Worm (Caenorhabditis elegans) whole organism, mixed stage, embryonic: ENCODE results near the gene T26C12.1.

Source experiments
- bed-3 ChIP-seq: fragments of 200-800 bp; sonication (Bioruptor generic); optimal IDR thresholded peaks from 3 replicates; lab custom pipeline; 2018; ENCODE audit warnings: mild to moderate bottlenecking, missing genetic modification characterization, moderate library complexity, missing compliant biosample characterization
- blmp-1 ChIP-seq: fragments of 150-350 bp; optimal IDR thresholded peaks from 2 replicates; lab custom pipeline; 2014; ENCODE audit warnings: missing biosample characterization, missing genetic modification characterization
- ceh-39 ChIP-seq: fragments of 150-350 bp; optimal IDR thresholded peaks from 2 replicates; lab custom pipeline; 2014; ENCODE audit warnings: missing biosample characterization, missing genetic modification characterization
- ceh-43 ChIP-seq: fragments of 200-800 bp; sonication (Bioruptor generic); optimal IDR thresholded peaks from 2 replicates; lab custom pipeline; 2018; ENCODE audit warnings: mild to moderate bottlenecking, missing genetic modification characterization, moderate library complexity, missing compliant biosample characterization
- ceh-83 ChIP-seq: fragments of 200-800 bp; sonication (Bioruptor generic); optimal IDR thresholded peaks from 2 replicates; lab custom pipeline; 2018; ENCODE audit warnings: mild to moderate bottlenecking, missing genetic modification characterization, missing compliant biosample characterization
- ces-1 ChIP-seq: fragments of 150-350 bp; optimal IDR thresholded peaks from 2 replicates; lab custom pipeline; 2014; ENCODE audit warnings: missing biosample characterization, missing genetic modification reagents, missing genetic modification characterization
- cnd-1 ChIP-seq: fragments of 200-800 bp; sonication (Bioruptor generic); optimal IDR thresholded peaks from 2 replicates; lab custom pipeline; 2018; ENCODE audit warnings: mild to moderate bottlenecking, missing genetic modification characterization, missing compliant biosample characterization
- drap-1 ChIP-seq: fragments of 200-800 bp; sonication (Bioruptor generic); optimal IDR thresholded peaks from 3 replicates; lab custom pipeline; 2018; ENCODE audit warnings: mild to moderate bottlenecking, missing genetic modification characterization, missing compliant biosample characterization
- elt-1 ChIP-seq: sonication (generic microtip); optimal IDR thresholded peaks from 2 replicates; lab custom pipeline; 2017; ENCODE audit warnings: missing genetic modification characterization, mild to moderate bottlenecking, missing compliant biosample characterization, antibody characterized with exemption, moderate library complexity, borderline replicate concordance; ENCODE audit not compliant: insufficient read depth
- flh-1 ChIP-seq: fragments of 200-800 bp; sonication (Bioruptor generic); optimal IDR thresholded peaks from 2 replicates; lab custom pipeline; 2018; ENCODE audit warnings: mild to moderate bottlenecking, missing genetic modification characterization, moderate library complexity, missing compliant biosample characterization
- ham-2 ChIP-seq: fragments of 200-800 bp; sonication (Bioruptor generic); optimal IDR thresholded peaks from 2 replicates; lab custom pipeline; 2018; ENCODE audit warnings: mild to moderate bottlenecking, missing genetic modification characterization, missing compliant biosample characterization
- hlh-1 ChIP-seq: fragments of 150-350 bp; optimal IDR thresholded peaks from 2 replicates; lab custom pipeline; 2014; ENCODE audit warnings: missing biosample characterization, missing genetic modification reagents, missing genetic modification characterization
- lin-13 ChIP-seq: fragments of 150-350 bp; optimal IDR thresholded peaks from 2 replicates; lab custom pipeline; 2014; ENCODE audit warnings: missing biosample characterization, missing genetic modification characterization
- lin-32 ChIP-seq: fragments of 200-800 bp; sonication (Bioruptor generic); optimal IDR thresholded peaks from 2 replicates; lab custom pipeline; 2018; ENCODE audit warnings: mild to moderate bottlenecking, missing genetic modification characterization, missing compliant biosample characterization
- lsy-2 ChIP-seq: fragments of 150-350 bp; optimal IDR thresholded peaks from 2 replicates; lab custom pipeline; 2014; ENCODE audit warnings: missing biosample characterization, missing genetic modification characterization
- mab-5 ChIP-seq: fragments of 150-350 bp; optimal IDR thresholded peaks from 2 replicates; lab custom pipeline; 2014; ENCODE audit warnings: missing biosample characterization, missing genetic modification characterization
- mep-1 ChIP-seq: fragments of 150-350 bp; optimal IDR thresholded peaks from 2 replicates; lab custom pipeline; 2017; ENCODE audit warnings: missing biosample characterization, missing genetic modification reagents, missing genetic modification characterization, inconsistent platforms
- mls-2 ChIP-seq: sonication (generic microtip); optimal IDR thresholded peaks from 2 replicates; lab custom pipeline; 2016; ENCODE audit warnings: mild to moderate bottlenecking, missing genetic modification characterization, moderate library complexity, missing compliant biosample characterization
- nhr-12 ChIP-seq: fragments of 150-350 bp; optimal IDR thresholded peaks from 2 replicates; lab custom pipeline; 2014; ENCODE audit warnings: missing biosample characterization, missing genetic modification characterization
- nhr-2 ChIP-seq: fragments of 150-350 bp; optimal IDR thresholded peaks from 2 replicates; lab custom pipeline; 2014; ENCODE audit warnings: missing biosample characterization, missing genetic modification characterization
- nhr-237 ChIP-seq: fragments of 150-350 bp; optimal IDR thresholded peaks from 2 replicates; lab custom pipeline; 2014; ENCODE audit warnings: missing biosample characterization, missing genetic modification characterization
- nhr-28 ChIP-seq: fragments of 150-350 bp; optimal IDR thresholded peaks from 2 replicates; lab custom pipeline; 2014; ENCODE audit warnings: missing biosample characterization, missing genetic modification characterization
- nhr-76 ChIP-seq: sonication (generic microtip); optimal IDR thresholded peaks from 2 replicates; lab custom pipeline; 2017; ENCODE audit warnings: missing biosample characterization, missing genetic modification characterization
- pha-4 ChIP-seq: fragments of 150-350 bp; optimal IDR thresholded peaks from 2 replicates; lab custom pipeline; 2018; ENCODE audit warnings: missing biosample characterization, missing genetic modification reagents, missing genetic modification characterization
- sem-2 ChIP-seq: fragments of 200-800 bp; sonication (Bioruptor generic); optimal IDR thresholded peaks from 2 replicates; lab custom pipeline; 2018; ENCODE audit warnings: mild to moderate bottlenecking, missing genetic modification characterization, missing compliant biosample characterization
- snpc-4 ChIP-seq: fragments of 150-350 bp; optimal IDR thresholded peaks from 2 replicates; lab custom pipeline; 2014; ENCODE audit warnings: missing biosample characterization, missing genetic modification characterization
- sptf-1 ChIP-seq: sonication (generic microtip); optimal IDR thresholded peaks from 2 replicates; lab custom pipeline; 2017; ENCODE audit warnings: mild to moderate bottlenecking, missing genetic modification characterization, moderate library complexity, missing compliant biosample characterization
- tbx-8 ChIP-seq: fragments of 200-800 bp; sonication (Bioruptor generic); optimal IDR thresholded peaks from 2 replicates; lab custom pipeline; 2018; ENCODE audit warnings: mild to moderate bottlenecking, missing genetic modification characterization, moderate library complexity, missing compliant biosample characterization
- unc-120 ChIP-seq: sonication (generic microtip); optimal IDR thresholded peaks from 2 replicates; lab custom pipeline; 2017; ENCODE audit warnings: missing genetic modification characterization, missing compliant biosample characterization; ENCODE audit not compliant: poor library complexity, severe bottlenecking
- unc-39 ChIP-seq: fragments of 150-350 bp; optimal IDR thresholded peaks from 2 replicates; lab custom pipeline; 2014; ENCODE audit warnings: missing biosample characterization, missing genetic modification characterization
- unc-62 ChIP-seq: fragments of 150-350 bp; optimal IDR thresholded peaks from 2 replicates; lab custom pipeline; 2014; ENCODE audit warnings: missing biosample characterization, missing genetic modification reagents, missing genetic modification characterization
- zip-8 ChIP-seq: fragments of 150-350 bp; optimal IDR thresholded peaks from 2 replicates; lab custom pipeline; 2014; ENCODE audit warnings: missing biosample characterization, missing genetic modification characterization
- ztf-11 ChIP-seq: fragments of 150-350 bp; optimal IDR thresholded peaks from 2 replicates; lab custom pipeline; 2014; ENCODE audit warnings: missing biosample characterization, missing genetic modification characterization

The T26C12.1 gene

DNA sequence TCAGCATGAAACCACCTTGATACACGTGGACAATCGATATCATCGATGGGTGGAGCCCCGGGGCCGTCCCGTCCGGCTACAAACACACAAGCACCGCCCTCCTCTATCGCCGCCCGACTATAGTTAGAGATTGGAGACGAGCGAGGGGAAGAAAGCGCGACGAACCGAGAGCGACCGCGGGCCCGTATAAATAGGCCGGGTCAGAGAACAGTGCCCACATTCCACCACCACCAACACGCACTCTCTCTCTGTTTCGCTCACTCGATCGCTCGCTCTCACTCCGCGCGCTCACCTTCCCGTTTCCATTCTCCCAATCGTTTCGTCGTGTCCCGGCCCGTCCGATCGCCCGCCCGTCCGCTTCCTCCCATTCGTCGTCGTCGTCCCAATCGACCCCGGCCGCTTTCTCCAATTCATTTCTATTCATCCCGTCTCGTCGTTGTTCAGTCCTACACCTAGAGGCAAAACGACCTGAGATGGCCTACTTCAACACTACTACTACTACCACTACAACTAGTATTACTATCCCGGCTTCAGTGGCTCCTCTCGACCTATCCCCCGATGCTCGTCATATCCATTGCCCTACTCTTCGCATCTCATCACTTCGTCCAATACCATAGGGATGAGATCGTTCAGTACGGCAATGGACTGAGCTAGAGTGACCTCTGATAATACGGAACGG, 25.9 kb upstream of the T26C12.1 start (continued):
- no peak for TF ChIP-seq mab-5 (tag; lab: Kevin White, UChicago)
- TF ChIP-seq tbx-8 (GFP tag; lab: Kevin White, UChicago): no peak
- no peak for TF ChIP-seq ceh-39

DNA sequence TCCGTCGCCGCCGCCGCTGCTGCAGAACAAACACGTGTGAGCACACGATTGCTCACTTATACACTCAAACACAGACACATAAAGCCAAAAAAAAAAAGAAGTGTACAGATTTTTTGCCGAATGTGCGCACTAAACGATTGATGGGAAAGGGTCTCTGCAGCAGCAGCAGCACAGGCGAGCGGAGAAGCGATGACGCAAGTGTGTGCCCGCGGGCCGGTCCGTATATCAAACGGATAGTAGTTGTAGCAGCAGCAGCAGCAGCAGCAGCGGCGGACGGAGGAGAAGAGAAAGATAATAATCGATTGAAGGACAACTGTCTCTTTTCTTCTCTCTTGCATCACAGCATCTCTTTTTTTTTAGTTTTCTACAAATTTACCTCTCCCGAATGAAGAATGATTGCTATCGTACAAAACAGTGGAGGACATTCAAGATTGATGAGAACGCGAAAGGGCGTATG, 25.3 kb upstream of the T26C12.1 start:
- TF ChIP-seq flh-1 (GFP tag; lab: Kevin White, UChicago) (no peak), ham-2 (GFP tag; lab: Kevin White, UChicago) (peak; percentile 86), pha-4 (tag; lab: Kevin White, UChicago) (peak; percentile 33), unc-120 (tag; lab: Kevin White, UChicago) (no peak), elt-1 (peak; percentile 32), zip-8 (peak; percentile 47), lin-13 (tag; lab: Kevin White, UChicago) (peak; percentile 26), hlh-1 (peak; percentile 86), unc-62 (GFP tag; lab: Kevin White, UChicago) (peak; percentile 43)

DNA sequence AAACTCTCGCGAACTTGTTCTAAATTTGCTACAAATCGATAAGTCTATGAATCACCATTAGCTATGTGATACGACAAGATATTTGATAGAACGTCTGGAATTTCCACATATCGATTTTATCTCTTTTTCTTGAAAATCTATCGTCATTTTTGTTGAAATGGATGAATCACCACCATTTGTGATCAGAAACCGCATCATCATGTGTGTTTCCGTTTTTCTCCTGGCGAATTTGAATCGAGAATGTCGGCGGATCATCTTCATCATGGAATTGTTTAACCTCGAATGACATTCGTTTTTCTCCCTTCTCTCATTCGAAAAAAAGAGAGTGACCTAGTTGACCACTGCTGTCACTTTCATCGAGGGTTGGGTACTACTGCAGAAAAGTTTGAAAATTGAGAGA, 24.4 kb upstream of the T26C12.1 start:
- no peak for TF ChIP-seq ceh-39
- TF ChIP-seq hlh-1: no peak
- TF ChIP-seq ztf-11 (tag; lab: Kevin White, UChicago): no peak
- TF ChIP-seq mep-1: no peak
- no peak for TF ChIP-seq bed-3 (GFP tag; lab: Kevin White, UChicago)
- no peak for TF ChIP-seq nhr-12 (tag; lab: Kevin White, UChicago)
- TF ChIP-seq zip-8: no peak
- no peak for TF ChIP-seq nhr-2 (tag; lab: Kevin White, UChicago)
- no peak for TF ChIP-seq mls-2 (tag; lab: Kevin White, UChicago)
- TF ChIP-seq nhr-76 (tag; lab: Kevin White, UChicago): no peak
- no peak for TF ChIP-seq tbx-8 (GFP tag; lab: Kevin White, UChicago)

DNA sequence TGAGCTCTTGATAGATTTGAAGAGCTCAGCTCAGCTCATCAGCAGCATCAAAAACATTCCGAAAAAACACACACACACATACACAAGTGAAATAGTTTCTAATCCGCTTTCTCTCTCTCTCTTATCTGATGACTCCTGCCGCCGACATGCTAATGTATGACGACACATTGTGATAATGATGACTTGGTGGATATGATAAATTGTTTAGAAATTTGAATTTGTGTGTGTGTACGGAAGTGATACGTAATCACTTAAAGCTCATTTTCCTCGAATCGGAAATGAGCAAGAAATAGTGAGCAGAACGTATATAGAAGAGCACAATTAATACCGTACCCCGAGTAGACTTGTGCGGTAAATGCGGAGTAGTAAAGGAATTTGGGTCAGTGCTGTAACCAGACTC, 11.8 kb upstream of the T26C12.1 start:
- no peak for TF ChIP-seq snpc-4 (tag; lab: Kevin White, UChicago)
- no peak for TF ChIP-seq nhr-237 (tag; lab: Kevin White, UChicago)
- no peak for TF ChIP-seq lsy-2 (tag; lab: Kevin White, UChicago)
- no peak for TF ChIP-seq flh-1 (GFP tag; lab: Kevin White, UChicago)
- no peak for TF ChIP-seq ceh-43 (GFP tag; lab: Kevin White, UChicago)
- no peak for TF ChIP-seq nhr-2 (tag; lab: Kevin White, UChicago)
- TF ChIP-seq nhr-12 (tag; lab: Kevin White, UChicago): no peak
- TF ChIP-seq unc-62 (GFP tag; lab: Kevin White, UChicago): no peak
- TF ChIP-seq pha-4 (tag; lab: Kevin White, UChicago): no peak
- no peak for TF ChIP-seq sptf-1 (tag; lab: Kevin White, UChicago)
- no peak for TF ChIP-seq ces-1
- TF ChIP-seq elt-1: no peak
- no peak for TF ChIP-seq nhr-28 (tag; lab: Kevin White, UChicago)
- no peak for TF ChIP-seq ceh-83 (GFP tag; lab: Kevin White, UChicago)
- TF ChIP-seq lin-32 (GFP tag; lab: Kevin White, UChicago): no peak
- TF ChIP-seq lin-13 (tag; lab: Kevin White, UChicago): no peak
- TF ChIP-seq sem-2 (GFP tag; lab: Kevin White, UChicago): no peak
- no peak for TF ChIP-seq mab-5 (tag; lab: Kevin White, UChicago)

DNA sequence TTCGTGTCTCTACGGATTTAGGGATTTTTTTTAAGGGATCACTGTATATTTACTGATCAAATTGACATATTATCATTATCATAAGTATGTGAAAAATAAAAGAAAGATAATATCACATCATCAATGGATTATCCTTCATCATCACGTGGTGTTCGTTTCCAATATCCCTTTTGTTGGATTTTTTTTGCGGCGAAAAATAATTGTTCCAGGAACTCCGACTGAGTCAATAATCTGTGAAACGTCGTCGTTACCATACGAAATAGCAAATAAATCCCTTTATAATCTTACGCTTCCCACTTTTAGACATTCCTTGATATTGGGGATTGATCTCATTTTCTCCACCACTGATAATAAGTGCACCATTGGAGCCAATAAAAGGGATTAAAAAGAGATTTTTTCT, 8.7 kb upstream of the T26C12.1 start:
- TF ChIP-seq snpc-4 (tag; lab: Kevin White, UChicago): no peak
- TF ChIP-seq mab-5 (tag; lab: Kevin White, UChicago): no peak
- no peak for TF ChIP-seq elt-1

DNA sequence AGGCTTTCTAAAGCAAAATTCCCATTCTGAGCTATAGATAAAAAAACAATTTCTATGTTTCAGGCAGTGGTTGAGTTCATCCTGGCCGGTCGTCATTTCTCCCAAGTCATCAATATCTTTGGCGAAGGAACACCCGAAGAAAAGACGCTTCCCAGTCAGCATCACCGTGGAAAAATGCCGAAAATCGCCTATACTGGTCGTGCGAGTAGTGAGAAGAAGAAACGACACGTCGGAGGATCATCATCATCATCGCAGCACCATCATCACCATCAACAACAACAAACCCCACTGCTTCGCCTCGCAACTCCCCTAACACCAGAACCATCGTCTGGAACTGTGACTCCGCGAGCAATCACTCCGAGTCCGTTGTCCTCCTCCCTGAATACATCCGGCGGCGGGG, 7.2 kb upstream of the T26C12.1 start:
- TF ChIP-seq blmp-1 (tag; lab: Kevin White, UChicago) (no peak), drap-1 (no peak), sem-2 (GFP tag; lab: Kevin White, UChicago) (no peak), unc-39 (tag; lab: Kevin White, UChicago) (no peak), nhr-237 (tag; lab: Kevin White, UChicago) (no peak), mab-5 (tag; lab: Kevin White, UChicago) (no peak), ztf-11 (tag; lab: Kevin White, UChicago) (no peak), unc-62 (GFP tag; lab: Kevin White, UChicago) (no peak), pha-4 (tag; lab: Kevin White, UChicago) (no peak), ceh-39 (no peak), bed-3 (GFP tag; lab: Kevin White, UChicago) (no peak), tbx-8 (GFP tag; lab: Kevin White, UChicago) (no peak), zip-8 (no peak), unc-120 (tag; lab: Kevin White, UChicago) (no peak), lin-13 (tag; lab: Kevin White, UChicago) (no peak), mep-1 (no peak), nhr-28 (tag; lab: Kevin White, UChicago) (no peak), cnd-1 (tag; lab: Kevin White, UChicago) (no peak)
